Fruit fly (Drosophila melanogaster) whole organism, wandering third instar larva: Measurements from ENCODE around the gene Pp2A-29B.

Experiments
- Abd-B ChIP-seq: fragments of >200 bp; optimal IDR thresholded peaks from 2 replicates; lab custom pipeline; 2017; ENCODE audit warnings: missing biosample characterization, missing genetic modification characterization
- CG9705 ChIP-seq: fragments of 200-800 bp; sonication (Bioruptor generic); optimal IDR thresholded peaks from 2 replicates; lab custom pipeline; 2018; ENCODE audit warnings: missing biosample characterization, mild to moderate bottlenecking, missing genetic modification characterization
- Hr78 ChIP-seq: fragments of >200 bp; optimal IDR thresholded peaks from 2 replicates; lab custom pipeline; 2017; ENCODE audit warnings: missing biosample characterization, missing genetic modification characterization
- Myc ChIP-seq: fragments of >200 bp; optimal IDR thresholded peaks from 2 replicates; lab custom pipeline; 2017
- OdsH ChIP-seq: fragments of 200-800 bp; sonication (Bioruptor generic); optimal IDR thresholded peaks from 2 replicates; lab custom pipeline; 2016; ENCODE audit warnings: missing biosample characterization, mild to moderate bottlenecking, missing genetic modification characterization
- h ChIP-seq: fragments of 200-800 bp; sonication (Bioruptor generic); optimal IDR thresholded peaks from 3 replicates; lab custom pipeline; 2016; ENCODE audit warnings: missing biosample characterization, mild to moderate bottlenecking, missing genetic modification characterization
- pan ChIP-seq: fragments of >200 bp; optimal IDR thresholded peaks from 2 replicates; lab custom pipeline; 2017

DNA sequence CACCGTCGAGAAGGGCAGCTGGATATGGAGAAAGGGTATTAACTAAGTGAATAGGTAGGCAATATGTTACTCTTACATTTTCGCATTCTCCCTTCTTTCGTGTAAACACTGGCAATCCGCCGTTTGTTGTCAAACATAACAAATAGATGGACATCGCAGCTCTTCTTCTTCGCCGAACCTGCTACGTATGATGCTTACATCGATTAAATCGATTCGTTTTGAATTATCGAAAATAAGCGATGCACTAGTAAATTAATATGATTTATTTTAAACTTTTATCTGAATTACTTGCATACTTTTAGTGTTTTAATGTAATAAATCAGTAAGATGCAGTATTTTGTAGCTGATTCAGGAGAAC is 37.1 kb downstream of the Pp2A-29B start, which contains the start of gene fy:
- TF ChIP-seq OdsH (GFP tag; lab: Kevin White, UChicago) (no peak), CG9705 (no peak), pan (lab: Kevin White, UChicago) (no peak), Myc (lab: Kevin White, UChicago) (no peak), h (GFP tag; lab: Kevin White, UChicago) (no peak), Abd-B (no peak), Hr78 (GFP tag; lab: Kevin White, UChicago) (no peak)
